Worm (Caenorhabditis elegans) whole organism, young adult: ENCODE measurements around the gene fbxc-33.
"Not testable (repeated sequence)": the region's sequence is repeated elsewhere in the genome, so short reads cannot be mapped to it uniquely, and the experiment has no call there.

ENCODE experiments used
- C17E4.6 ChIP-seq: fragments of 200-800 bp; sonication (Bioruptor generic); IDR thresholded peaks from 2 replicates; pipeline ENCODE4 v1.3.6; 2022; ENCODE audit warnings: missing genetic modification reagents, missing genetic modification characterization, missing compliant biosample characterization
- F22D6.2 ChIP-seq: sonication (generic microtip); optimal IDR thresholded peaks from 2 replicates; lab custom pipeline; 2016; ENCODE audit warnings: mild to moderate bottlenecking, missing genetic modification characterization, missing compliant biosample characterization
- F23B12.7 ChIP-seq: sonication (generic microtip); optimal IDR thresholded peaks from 2 replicates; lab custom pipeline; 2017; ENCODE audit warnings: missing genetic modification characterization, mild to moderate bottlenecking, missing compliant biosample characterization, antibody characterized with exemption, moderate library complexity; ENCODE audit not compliant: insufficient read depth
- F39B2.1 ChIP-seq: fragments of 200-800 bp; sonication (Bioruptor generic); IDR thresholded peaks from 2 replicates; pipeline ENCODE4 v1.3.6; 2022; ENCODE audit warnings: missing genetic modification reagents, missing genetic modification characterization, missing compliant biosample characterization
- F49E8.2 ChIP-seq: sonication (generic microtip); optimal IDR thresholded peaks from 3 replicates; lab custom pipeline; 2017; ENCODE audit warnings: missing genetic modification characterization, mild to moderate bottlenecking, missing compliant biosample characterization, antibody characterized with exemption, moderate library complexity; ENCODE audit not compliant: insufficient read depth
- K12H6.12 ChIP-seq: fragments of 200-800 bp; sonication (Bioruptor generic); optimal IDR thresholded peaks from 2 replicates; lab custom pipeline; 2018; ENCODE audit warnings: mild to moderate bottlenecking, missing genetic modification characterization, missing compliant biosample characterization
- Y67H2A.10 ChIP-seq: fragments of 200-800 bp; sonication (Bioruptor generic); conservative IDR thresholded peaks from 2 replicates; pipeline ENCODE4 v1.3.6; 2022; ENCODE audit warnings: missing genetic modification reagents, missing genetic modification characterization, missing compliant biosample characterization
- aptf-3 ChIP-seq: fragments of 200-800 bp; sonication (Bioruptor generic); IDR thresholded peaks from 2 replicates; pipeline ENCODE4 v1.3.6; 2022; ENCODE audit warnings: missing genetic modification characterization, missing compliant biosample characterization
- attf-3 ChIP-seq: fragments of 200-800 bp; sonication (Bioruptor generic); conservative IDR thresholded peaks from 2 replicates; pipeline ENCODE4 v1.3.6; 2022; ENCODE audit warnings: missing genetic modification reagents, missing genetic modification characterization, missing compliant biosample characterization
- attf-5 ChIP-seq: fragments of 200-800 bp; sonication (Bioruptor generic); optimal IDR thresholded peaks from 2 replicates; lab custom pipeline; 2018; ENCODE audit warnings: mild to moderate bottlenecking, missing genetic modification characterization, missing compliant biosample characterization
- bed-2 ChIP-seq: fragments of 200-800 bp; sonication (Bioruptor generic); IDR thresholded peaks from 2 replicates; pipeline ENCODE4 v1.3.6; 2022; ENCODE audit warnings: missing genetic modification reagents, missing genetic modification characterization, missing compliant biosample characterization
- cebp-1 ChIP-seq, 2 experiments: fragments of 200-800 bp in 1 of 2; sonication (Bioruptor generic) in 1 of 2; sonication (generic microtip) in 1 of 2; IDR thresholded peaks in 1 of 2; optimal IDR thresholded peaks in 1 of 2; 2 replicates each; pipeline versions ENCODE4 v1.3.6 to Lab custom; 2017 to 2022; ENCODE audit warnings: missing compliant biosample characterization in 2 of 2, missing genetic modification characterization in 2 of 2, mild to moderate bottlenecking in 1 of 2, missing genetic modification reagents in 1 of 2, moderate library complexity in 1 of 2
- dox-1 ChIP-seq: fragments of 200-800 bp; sonication (Bioruptor generic); IDR thresholded peaks from 2 replicates; pipeline ENCODE4 v1.3.6; 2022; ENCODE audit warnings: missing genetic modification reagents, missing genetic modification characterization, missing compliant biosample characterization
- egrh-3 ChIP-seq: fragments of 200-800 bp; sonication (Bioruptor generic); IDR thresholded peaks from 2 replicates; pipeline ENCODE4 v1.3.6; 2022; ENCODE audit warnings: missing genetic modification reagents, missing genetic modification characterization, missing compliant biosample characterization
- hlh-12 ChIP-seq: sonication (generic microtip); optimal IDR thresholded peaks from 2 replicates; lab custom pipeline; 2016; ENCODE audit warnings: missing genetic modification characterization, missing compliant biosample characterization
- hmg-1.2 ChIP-seq: fragments of 200-800 bp; sonication (Bioruptor generic); IDR thresholded peaks from 2 replicates; pipeline ENCODE4 v1.3.6; 2022; ENCODE audit warnings: missing genetic modification reagents, missing genetic modification characterization, missing compliant biosample characterization
- lin-40 ChIP-seq: sonication (generic microtip); optimal IDR thresholded peaks from 2 replicates; lab custom pipeline; 2016; ENCODE audit warnings: missing genetic modification characterization, mild to moderate bottlenecking, missing compliant biosample characterization, missing genotype, missing genetic modification reagents
- lin-54 ChIP-seq: fragments of 200-800 bp; sonication (Bioruptor generic); optimal IDR thresholded peaks from 2 replicates; lab custom pipeline; 2018; ENCODE audit warnings: mild to moderate bottlenecking, missing genetic modification characterization, missing compliant biosample characterization
- mel-28 ChIP-seq: sonication (generic microtip); optimal IDR thresholded peaks from 2 replicates; lab custom pipeline; 2016; ENCODE audit warnings: borderline replicate concordance, mild to moderate bottlenecking, missing genetic modification characterization, missing compliant biosample characterization
- nfya-1 ChIP-seq: sonication (generic microtip); optimal IDR thresholded peaks from 2 replicates; lab custom pipeline; 2017; ENCODE audit warnings: antibody characterized with exemption, missing compliant biosample characterization, missing genetic modification characterization, borderline replicate concordance; ENCODE audit not compliant: insufficient read depth
- nhr-80 ChIP-seq: sonication (generic microtip); optimal IDR thresholded peaks from 2 replicates; lab custom pipeline; 2016; ENCODE audit warnings: missing genetic modification characterization, missing compliant biosample characterization
- pha-4 ChIP-seq: fragments of 150-350 bp; sonication (generic microtip); optimal IDR thresholded peaks from 2 replicates; lab custom pipeline; 2014; ENCODE audit warnings: missing biosample characterization, missing genetic modification reagents, missing genetic modification characterization
- rec-8 ChIP-seq, 2 experiments: sonication (generic microtip); optimal IDR thresholded peaks; 2 replicates each; lab custom pipeline; 2016; ENCODE audit warnings: mild to moderate bottlenecking in 2 of 2, missing genetic modification characterization in 2 of 2, missing genetic modification reagents in 2 of 2, missing genotype in 2 of 2, missing biosample characterization in 1 of 2, missing compliant biosample characterization in 1 of 2, moderate library complexity in 1 of 2
- sdz-38 ChIP-seq: sonication (generic microtip); optimal IDR thresholded peaks from 2 replicates; lab custom pipeline; 2016; ENCODE audit warnings: missing genotype, missing genetic modification characterization, missing compliant biosample characterization
- snpc-1.1 ChIP-seq: sonication (generic microtip); optimal IDR thresholded peaks from 2 replicates; lab custom pipeline; 2017; ENCODE audit warnings: missing genetic modification characterization, mild to moderate bottlenecking, missing compliant biosample characterization, antibody characterized with exemption, moderate library complexity, missing genotype, missing genetic modification reagents; ENCODE audit not compliant: insufficient read depth
- snpc-1.3 ChIP-seq: sonication (generic microtip); optimal IDR thresholded peaks from 2 replicates; lab custom pipeline; 2017; ENCODE audit warnings: missing genetic modification characterization, mild to moderate bottlenecking, missing compliant biosample characterization, antibody characterized with exemption, moderate library complexity, missing genotype, missing genetic modification reagents; ENCODE audit not compliant: insufficient read depth
- somi-1 ChIP-seq: fragments of 200-800 bp; sonication (Bioruptor generic); optimal IDR thresholded peaks from 2 replicates; lab custom pipeline; 2018; ENCODE audit warnings: mild to moderate bottlenecking, missing genetic modification characterization, missing compliant biosample characterization
- sptf-2 ChIP-seq: fragments of 200-800 bp; sonication (Bioruptor generic); optimal IDR thresholded peaks from 2 replicates; lab custom pipeline; 2018; ENCODE audit warnings: mild to moderate bottlenecking, missing genetic modification characterization, missing compliant biosample characterization
- tlf-1 ChIP-seq: fragments of 200-800 bp; sonication (Bioruptor generic); optimal IDR thresholded peaks from 2 replicates; lab custom pipeline; 2018; ENCODE audit warnings: mild to moderate bottlenecking, missing genetic modification characterization, missing compliant biosample characterization
- unc-62 ChIP-seq: fragments of 150-350 bp; optimal IDR thresholded peaks from 2 replicates; lab custom pipeline; 2014; ENCODE audit warnings: missing biosample characterization, missing genetic modification reagents, missing genetic modification characterization
- zim-3 ChIP-seq: sonication (generic microtip); optimal IDR thresholded peaks from 2 replicates; lab custom pipeline; 2017; ENCODE audit warnings: mild to moderate bottlenecking, missing genetic modification characterization, moderate library complexity, missing compliant biosample characterization
- ztf-26 ChIP-seq: sonication (generic microtip); optimal IDR thresholded peaks from 2 replicates; lab custom pipeline; 2017; ENCODE audit warnings: missing genetic modification characterization, missing compliant biosample characterization
- ztf-3 ChIP-seq: fragments of 200-800 bp; sonication (Bioruptor generic); optimal IDR thresholded peaks from 2 replicates; lab custom pipeline; 2018; ENCODE audit warnings: mild to moderate bottlenecking, missing genetic modification characterization, missing compliant biosample characterization

Gene fbxc-33

DNA sequence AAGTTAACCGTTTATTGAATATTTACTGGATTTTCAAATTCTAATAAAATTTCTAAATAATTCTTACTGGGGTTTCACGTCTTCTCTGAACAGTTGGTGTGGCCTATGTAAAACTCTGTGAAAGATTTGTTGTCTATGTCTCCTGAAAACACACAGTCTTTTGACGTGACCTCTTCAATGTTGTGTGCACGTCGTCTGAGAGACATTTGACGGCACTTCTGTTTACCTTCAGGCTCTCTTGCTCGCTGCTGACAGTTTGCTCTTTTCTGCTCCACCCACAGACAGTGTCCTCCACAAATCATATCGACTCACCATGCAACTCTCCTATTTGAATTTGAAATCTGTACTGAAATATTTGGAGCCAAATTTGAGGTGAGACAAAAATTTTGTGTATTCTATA, 17.4 kb downstream of the fbxc-33 start, which contains the start of gene fbxc-34:
Gene fbxc-34 (plus strand): TSS at position 301 of the 400 bp plus-strand sequence.
- not testable (repeated sequence) for TF ChIP-seq snpc-1.1, ztf-26, F49E8.2 (tag; lab: Kevin White, UChicago)

DNA sequence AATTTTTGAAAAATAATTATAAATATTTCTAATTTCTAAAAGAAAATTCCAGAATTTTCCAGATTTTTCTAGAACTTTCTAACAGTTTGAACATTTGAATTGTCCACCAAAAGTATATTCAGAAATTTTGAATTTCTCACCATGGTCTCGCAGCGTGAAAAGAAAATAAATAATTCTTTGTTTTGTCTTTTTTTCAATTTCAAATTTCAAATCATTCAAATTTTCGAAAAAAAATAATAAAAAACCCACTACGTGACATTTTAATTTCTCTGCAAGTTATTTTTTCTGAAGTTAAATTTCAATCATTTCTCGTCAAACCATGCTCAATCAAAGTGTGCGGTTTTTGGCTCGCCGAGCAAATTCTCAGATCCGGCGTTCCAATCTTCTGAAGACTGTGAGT, 19.2 kb downstream of the fbxc-33 start, which contains the start of gene acs-15:
Gene acs-15 (plus strand): TSS at position 301 of the 400 bp plus-strand sequence.
- no peak for TF ChIP-seq nfya-1 (tag; lab: Kevin White, UChicago)
- no peak for TF ChIP-seq C17E4.6 (GFP tag; lab: Robert Waterston, UW)
- no peak for TF ChIP-seq lin-40 (tag; lab: Kevin White, UChicago)
- TF ChIP-seq Y67H2A.10 (GFP tag; lab: Robert Waterston, UW) = no peak
- TF ChIP-seq bed-2 = no peak
- TF ChIP-seq snpc-1.3 (tag; lab: Kevin White, UChicago) = no peak
- no peak for TF ChIP-seq egrh-3 (GFP tag; lab: Robert Waterston, UW)
- no peak for TF ChIP-seq ztf-26 (tag; lab: Kevin White, UChicago)
- no peak for TF ChIP-seq sptf-2 (GFP tag; lab: Kevin White, UChicago)
- TF ChIP-seq zim-3 (tag; lab: Kevin White, UChicago) = no peak
- no peak for TF ChIP-seq mel-28 (tag; lab: Kevin White, UChicago)
- no peak for TF ChIP-seq F39B2.1 (GFP tag; lab: Robert Waterston, UW)
- TF ChIP-seq lin-54 (GFP tag; lab: Kevin White, UChicago) = no peak
- TF ChIP-seq cebp-1 (GFP tag; IDR thresholded peaks at IDR 0.05; lab: Robert Waterston, UW) = no peak
- TF ChIP-seq cebp-1 (tag; optimal IDR thresholded peaks at IDR 0.05; lab: Kevin White, UChicago) = no peak
- TF ChIP-seq tlf-1 (GFP tag; lab: Kevin White, UChicago) = no peak
- TF ChIP-seq somi-1 (GFP tag; lab: Kevin White, UChicago) = no peak
- TF ChIP-seq aptf-3 (GFP tag; lab: Robert Waterston, UW) = no peak
- TF ChIP-seq attf-5 (GFP tag; lab: Kevin White, UChicago) = no peak

DNA sequence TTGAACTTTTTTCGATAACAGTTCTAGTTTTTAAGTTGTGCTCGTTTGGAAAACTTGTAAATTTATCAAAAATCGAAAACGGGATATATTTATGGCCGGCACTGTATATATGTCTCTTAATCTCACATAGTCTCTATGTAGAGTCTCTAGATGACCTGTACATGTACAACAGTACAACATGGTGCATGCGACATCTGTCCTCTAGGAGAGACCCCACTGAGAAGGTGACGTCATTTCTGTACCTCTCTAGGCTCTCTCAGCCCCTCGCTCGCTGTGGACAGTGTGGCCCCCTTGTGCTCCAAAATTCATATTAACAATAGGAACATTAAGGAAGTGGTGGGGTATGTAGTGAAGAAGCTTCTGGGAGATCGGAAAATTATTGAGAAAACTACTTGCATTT, 23.8 kb downstream of the fbxc-33 start:
- TF ChIP-seq nhr-80 = no peak
- TF ChIP-seq ztf-26 (tag; lab: Kevin White, UChicago) = no peak
- no peak for TF ChIP-seq sdz-38 (tag; lab: Kevin White, UChicago)
- TF ChIP-seq hmg-1.2 (GFP tag; lab: Robert Waterston, UW) = no peak
- no peak for TF ChIP-seq hlh-12 (tag; lab: Kevin White, UChicago)
- no peak for TF ChIP-seq F22D6.2 (tag; lab: Kevin White, UChicago)
- no peak for TF ChIP-seq rec-8 (tag; optimal IDR thresholded peaks at IDR 0.05; lab: Kevin White, UChicago)
- TF ChIP-seq attf-3 = no peak
- TF ChIP-seq pha-4 = no peak
- no peak for TF ChIP-seq aptf-3 (GFP tag; lab: Robert Waterston, UW)
- no peak for TF ChIP-seq ztf-3 (GFP tag; lab: Kevin White, UChicago)
- TF ChIP-seq unc-62 (GFP tag; lab: Kevin White, UChicago) = no peak
- no peak for TF ChIP-seq lin-40 (tag; lab: Kevin White, UChicago)
- no peak for TF ChIP-seq F23B12.7 (tag; lab: Kevin White, UChicago)
- no peak for TF ChIP-seq dox-1
- no peak for TF ChIP-seq K12H6.12 (tag; lab: Kevin White, UChicago)
- TF ChIP-seq, all 124 proteins: peak for 0
